Worm (Caenorhabditis elegans): Measurements from ENCODE around the gene znfx-1.

ce11 chrII:9213055-9213708 lies at the start of gene znfx-1:
- no peak for TF ChIP-seq ama-1 (optimal IDR thresholded peaks at IDR 0.05)
- TF ChIP-seq ceh-16 (tag; optimal IDR thresholded peaks at IDR 0.05): no peak
- TF ChIP-seq ceh-82 (tag; optimal IDR thresholded peaks at IDR 0.05): no peak
- TF ChIP-seq ztf-4 (tag; optimal IDR thresholded peaks at IDR 0.05): no peak
- no peak for TF ChIP-seq crh-2 (tag; optimal IDR thresholded peaks at IDR 0.05)
- TF ChIP-seq nhr-237 (tag; optimal IDR thresholded peaks at IDR 0.05): no peak
- TF ChIP-seq nhr-12 (tag; optimal IDR thresholded peaks at IDR 0.05): no peak
- no peak for TF ChIP-seq fos-1 (tag; optimal IDR thresholded peaks at IDR 0.05)
- TF ChIP-seq egl-27 (tag; optimal IDR thresholded peaks at IDR 0.05): no peak
- no peak for TF ChIP-seq nhr-6 (tag; optimal IDR thresholded peaks at IDR 0.05)
- TF ChIP-seq sma-9 (GFP tag; optimal IDR thresholded peaks at IDR 0.05): no peak
- no peak for TF ChIP-seq sma-9 (tag; optimal IDR thresholded peaks at IDR 0.05)
- TF ChIP-seq F13H6.1 (tag; optimal IDR thresholded peaks at IDR 0.05): no peak
- TF ChIP-seq lin-13 (GFP tag; optimal IDR thresholded peaks at IDR 0.05): no peak
